Worm (Caenorhabditis elegans) whole organism, young adult: Measurements from ENCODE around the gene mtre-1.
A peak's percentile ranks its signal among the peaks of the same experiment; 100 is the strongest.

Experiments
- B0035.1 ChIP-seq: sonication (generic microtip); optimal IDR thresholded peaks from 2 replicates; lab custom pipeline; 2016; ENCODE audit warnings: missing genetic modification characterization, mild to moderate bottlenecking, missing compliant biosample characterization, missing genotype, missing genetic modification reagents
- F22D6.2 ChIP-seq: sonication (generic microtip); optimal IDR thresholded peaks from 2 replicates; lab custom pipeline; 2016; ENCODE audit warnings: mild to moderate bottlenecking, missing genetic modification characterization, missing compliant biosample characterization
- F33H1.4 ChIP-seq: fragments of 200-800 bp; sonication (Bioruptor generic); IDR thresholded peaks from 2 replicates; pipeline ENCODE4 v1.3.6; 2022; ENCODE audit warnings: missing genetic modification reagents, missing genetic modification characterization, missing compliant biosample characterization
- F39B2.1 ChIP-seq: fragments of 200-800 bp; sonication (Bioruptor generic); IDR thresholded peaks from 2 replicates; pipeline ENCODE4 v1.3.6; 2022; ENCODE audit warnings: missing genetic modification reagents, missing genetic modification characterization, missing compliant biosample characterization
- F52B5.7 ChIP-seq: sonication (generic microtip); optimal IDR thresholded peaks from 2 replicates; lab custom pipeline; 2016; ENCODE audit warnings: mild to moderate bottlenecking, missing genetic modification characterization, missing compliant biosample characterization
- F55B11.4 ChIP-seq: sonication (generic microtip); optimal IDR thresholded peaks from 2 replicates; lab custom pipeline; 2016; ENCODE audit warnings: missing compliant biosample characterization, missing genetic modification characterization, borderline replicate concordance; ENCODE audit not compliant: insufficient read depth
- F57A8.1 ChIP-seq: fragments of 200-800 bp; sonication (Bioruptor generic); optimal IDR thresholded peaks from 2 replicates; lab custom pipeline; 2018; ENCODE audit warnings: mild to moderate bottlenecking, missing genetic modification characterization, moderate library complexity, missing compliant biosample characterization
- T26A5.8 ChIP-seq: sonication (generic microtip); optimal IDR thresholded peaks from 2 replicates; lab custom pipeline; 2016; ENCODE audit warnings: missing genetic modification characterization, missing compliant biosample characterization
- Y53F4B.3 ChIP-seq: fragments of 200-800 bp; sonication (Bioruptor generic); IDR thresholded peaks from 2 replicates; pipeline ENCODE4 v1.3.6; 2022; ENCODE audit warnings: missing genetic modification reagents, missing genetic modification characterization, missing compliant biosample characterization
- Y53G8AR.9 ChIP-seq: fragments of 200-800 bp; sonication (Bioruptor generic); conservative IDR thresholded peaks from 2 replicates; pipeline ENCODE4 v1.3.6; 2022; ENCODE audit warnings: missing genetic modification reagents, missing genetic modification characterization, missing compliant biosample characterization
- akir-1 ChIP-seq: fragments of 200-800 bp; sonication (Bioruptor generic); optimal IDR thresholded peaks from 2 replicates; lab custom pipeline; 2018; ENCODE audit warnings: mild to moderate bottlenecking, missing genetic modification characterization, moderate library complexity, missing compliant biosample characterization
- aptf-2 ChIP-seq: fragments of 200-800 bp; sonication (Bioruptor generic); conservative IDR thresholded peaks from 2 replicates; pipeline ENCODE4 v1.3.6; 2022; ENCODE audit warnings: missing genetic modification reagents, missing genetic modification characterization, missing compliant biosample characterization
- aptf-3 ChIP-seq: fragments of 200-800 bp; sonication (Bioruptor generic); IDR thresholded peaks from 2 replicates; pipeline ENCODE4 v1.3.6; 2022; ENCODE audit warnings: missing genetic modification characterization, missing compliant biosample characterization
- atf-7 ChIP-seq: sonication (generic microtip); optimal IDR thresholded peaks from 2 replicates; lab custom pipeline; 2017; ENCODE audit warnings: mild to moderate bottlenecking, missing genetic modification characterization, missing compliant biosample characterization
- athp-1 ChIP-seq: sonication (generic microtip); optimal IDR thresholded peaks from 2 replicates; lab custom pipeline; 2017; ENCODE audit warnings: mild to moderate bottlenecking, missing genetic modification characterization, missing compliant biosample characterization
- attf-5 ChIP-seq: fragments of 200-800 bp; sonication (Bioruptor generic); optimal IDR thresholded peaks from 2 replicates; lab custom pipeline; 2018; ENCODE audit warnings: mild to moderate bottlenecking, missing genetic modification characterization, missing compliant biosample characterization
- ccch-3 ChIP-seq: fragments of 200-800 bp; sonication (Bioruptor generic); optimal IDR thresholded peaks from 2 replicates; lab custom pipeline; 2018; ENCODE audit warnings: mild to moderate bottlenecking, missing genetic modification characterization, missing compliant biosample characterization
- cebp-1 ChIP-seq, 2 experiments: fragments of 200-800 bp in 1 of 2; sonication (Bioruptor generic) in 1 of 2; sonication (generic microtip) in 1 of 2; IDR thresholded peaks in 1 of 2; optimal IDR thresholded peaks in 1 of 2; 2 replicates each; pipeline versions ENCODE4 v1.3.6 to Lab custom; 2017 to 2022; ENCODE audit warnings: missing compliant biosample characterization in 2 of 2, missing genetic modification characterization in 2 of 2, mild to moderate bottlenecking in 1 of 2, missing genetic modification reagents in 1 of 2, moderate library complexity in 1 of 2
- cebp-2 ChIP-seq: fragments of 200-800 bp; sonication (Bioruptor generic); IDR thresholded peaks from 2 replicates; pipeline ENCODE4 v1.3.6; 2022; ENCODE audit warnings: missing genetic modification characterization, missing compliant biosample characterization
- chd-7 ChIP-seq: sonication (generic microtip); optimal IDR thresholded peaks from 2 replicates; lab custom pipeline; 2016; ENCODE audit warnings: mild to moderate bottlenecking, missing genetic modification characterization, moderate library complexity, missing compliant biosample characterization
- die-1 ChIP-seq: sonication (generic microtip); optimal IDR thresholded peaks from 2 replicates; lab custom pipeline; 2016; ENCODE audit warnings: missing genotype, mild to moderate bottlenecking, missing genetic modification characterization, missing compliant biosample characterization
- egrh-3 ChIP-seq: fragments of 200-800 bp; sonication (Bioruptor generic); IDR thresholded peaks from 2 replicates; pipeline ENCODE4 v1.3.6; 2022; ENCODE audit warnings: missing genetic modification reagents, missing genetic modification characterization, missing compliant biosample characterization
- fkh-3 ChIP-seq: sonication (generic microtip); optimal IDR thresholded peaks from 2 replicates; lab custom pipeline; 2016; ENCODE audit warnings: mild to moderate bottlenecking, missing genetic modification characterization, missing compliant biosample characterization
- hlh-12 ChIP-seq: sonication (generic microtip); optimal IDR thresholded peaks from 2 replicates; lab custom pipeline; 2016; ENCODE audit warnings: missing genetic modification characterization, missing compliant biosample characterization
- hlh-26 ChIP-seq: fragments of 200-800 bp; sonication (Bioruptor generic); conservative IDR thresholded peaks from 2 replicates; pipeline ENCODE4 v1.3.6; 2022; ENCODE audit warnings: missing genetic modification reagents, missing genetic modification characterization, missing compliant biosample characterization
- hmg-1.2 ChIP-seq: fragments of 200-800 bp; sonication (Bioruptor generic); IDR thresholded peaks from 2 replicates; pipeline ENCODE4 v1.3.6; 2022; ENCODE audit warnings: missing genetic modification reagents, missing genetic modification characterization, missing compliant biosample characterization
- lag-1 ChIP-seq: fragments of 200-800 bp; sonication (Bioruptor generic); IDR thresholded peaks from 2 replicates; pipeline ENCODE4 v1.3.6; 2022; ENCODE audit warnings: missing genetic modification reagents, missing genetic modification characterization, missing compliant biosample characterization
- lin-26 ChIP-seq: fragments of 200-800 bp; sonication (Bioruptor generic); IDR thresholded peaks from 2 replicates; pipeline ENCODE4 v1.3.6; 2022; ENCODE audit warnings: missing genetic modification reagents, missing genetic modification characterization, missing compliant biosample characterization
- lin-35 ChIP-seq, 3 experiments: fragments of 150-350 bp in 2 of 3; sonication (generic microtip) in 1 of 3; optimal IDR thresholded peaks; 2 replicates each; lab custom pipeline; 2014 to 2018; ENCODE audit warnings: missing biosample characterization in 3 of 3, missing genetic modification characterization in 3 of 3, missing genetic modification reagents in 3 of 3
- lin-54 ChIP-seq: fragments of 200-800 bp; sonication (Bioruptor generic); optimal IDR thresholded peaks from 2 replicates; lab custom pipeline; 2018; ENCODE audit warnings: mild to moderate bottlenecking, missing genetic modification characterization, missing compliant biosample characterization
- lsy-27 ChIP-seq: sonication (generic microtip); optimal IDR thresholded peaks from 2 replicates; lab custom pipeline; 2017; ENCODE audit warnings: missing genetic modification characterization, mild to moderate bottlenecking, missing compliant biosample characterization, antibody characterized with exemption, missing genotype, borderline replicate concordance; ENCODE audit not compliant: insufficient read depth
- nfya-2 ChIP-seq: fragments of 200-800 bp; sonication (Bioruptor generic); IDR thresholded peaks from 2 replicates; pipeline ENCODE4 v1.3.6; 2022; ENCODE audit warnings: missing genetic modification reagents, missing genetic modification characterization, missing compliant biosample characterization
- pbrm-1 ChIP-seq: fragments of 200-800 bp; sonication (Bioruptor generic); IDR thresholded peaks from 2 replicates; pipeline ENCODE4 v1.3.6; 2022; ENCODE audit warnings: missing genetic modification reagents, missing genetic modification characterization, missing compliant biosample characterization
- rec-8 ChIP-seq, 2 experiments: sonication (generic microtip); optimal IDR thresholded peaks; 2 replicates each; lab custom pipeline; 2016; ENCODE audit warnings: mild to moderate bottlenecking in 2 of 2, missing genetic modification characterization in 2 of 2, missing genetic modification reagents in 2 of 2, missing genotype in 2 of 2, missing biosample characterization in 1 of 2, missing compliant biosample characterization in 1 of 2, moderate library complexity in 1 of 2
- repo-1 ChIP-seq: sonication (generic microtip); optimal IDR thresholded peaks from 2 replicates; lab custom pipeline; 2017; ENCODE audit warnings: mild to moderate bottlenecking, missing genetic modification characterization, missing compliant biosample characterization
- rpc-1 ChIP-seq, 2 experiments: fragments of 150-350 bp in 1 of 2; sonication (generic microtip) in 1 of 2; optimal IDR thresholded peaks; 2 replicates each; lab custom pipeline; 2014 to 2018; ENCODE audit warnings: missing biosample characterization in 1 of 2, missing genetic modification characterization in 1 of 2, missing genetic modification reagents in 1 of 2, missing genotype in 1 of 2
- sdz-38 ChIP-seq: sonication (generic microtip); optimal IDR thresholded peaks from 2 replicates; lab custom pipeline; 2016; ENCODE audit warnings: missing genotype, missing genetic modification characterization, missing compliant biosample characterization
- snpc-1.3 ChIP-seq: sonication (generic microtip); optimal IDR thresholded peaks from 2 replicates; lab custom pipeline; 2017; ENCODE audit warnings: missing genetic modification characterization, mild to moderate bottlenecking, missing compliant biosample characterization, antibody characterized with exemption, moderate library complexity, missing genotype, missing genetic modification reagents; ENCODE audit not compliant: insufficient read depth
- snpc-3.4 ChIP-seq: sonication (generic microtip); optimal IDR thresholded peaks from 2 replicates; lab custom pipeline; 2017; ENCODE audit warnings: missing genetic modification characterization, mild to moderate bottlenecking, missing compliant biosample characterization, antibody characterized with exemption, moderate library complexity, missing genotype, missing genetic modification reagents
- snpc-4 ChIP-seq, 5 experiments: fragments of 150-350 bp in 1 of 5; sonication (generic microtip) in 4 of 5; optimal IDR thresholded peaks; 2 replicates each; lab custom pipeline; 2014 to 2018; ENCODE audit warnings: missing genetic modification characterization in 5 of 5, missing biosample characterization in 3 of 5, antibody characterized with exemption in 2 of 5, mild to moderate bottlenecking in 2 of 5, missing compliant biosample characterization in 2 of 5, missing genotype in 2 of 5, moderate library complexity in 2 of 5, missing genetic modification reagents in 1 of 5
- somi-1 ChIP-seq: fragments of 200-800 bp; sonication (Bioruptor generic); optimal IDR thresholded peaks from 2 replicates; lab custom pipeline; 2018; ENCODE audit warnings: mild to moderate bottlenecking, missing genetic modification characterization, missing compliant biosample characterization
- tbp1 ChIP-seq: fragments of 200-800 bp; sonication (Bioruptor generic); optimal IDR thresholded peaks from 2 replicates; lab custom pipeline; 2018; ENCODE audit warnings: mild to moderate bottlenecking, missing genetic modification characterization, missing compliant biosample characterization
- unc-130 ChIP-seq: sonication (generic microtip); optimal IDR thresholded peaks from 2 replicates; lab custom pipeline; 2016; ENCODE audit warnings: missing genetic modification reagents, missing genetic modification characterization, missing compliant biosample characterization
- unc-62 ChIP-seq: fragments of 150-350 bp; optimal IDR thresholded peaks from 2 replicates; lab custom pipeline; 2014; ENCODE audit warnings: missing biosample characterization, missing genetic modification reagents, missing genetic modification characterization
- zfh-2 ChIP-seq: fragments of 200-800 bp; sonication (Bioruptor generic); conservative IDR thresholded peaks from 2 replicates; pipeline ENCODE4 v1.3.6; 2022; ENCODE audit warnings: missing genetic modification reagents, missing genetic modification characterization, missing compliant biosample characterization
- ztf-22 ChIP-seq: fragments of 200-800 bp; sonication (Bioruptor generic); optimal IDR thresholded peaks from 2 replicates; lab custom pipeline; 2018; ENCODE audit warnings: mild to moderate bottlenecking, missing genetic modification characterization, moderate library complexity, missing compliant biosample characterization

Gene mtre-1

ce11 chrII:8016761-8017160, 33.6 kb downstream of the mtre-1 start (continued):
- TF ChIP-seq ztf-22 (GFP tag; lab: Kevin White, UChicago) (peak; percentile 17), atf-7 (tag; lab: Kevin White, UChicago) (peak; percentile 86), hlh-12 (no peak), F22D6.2 (tag; lab: Kevin White, UChicago) (no peak), rec-8 (tag; optimal IDR thresholded peaks at IDR 0.05; lab: Kevin White, UChicago) (no peak), Y53G8AR.9 (0 out of 2 replicates have a peak, but pooled peaks have one; percentile 54), B0035.1 (tag; lab: Kevin White, UChicago) (no peak), tbp1 (peak; percentile 55), lin-35 (GFP tag; optimal IDR thresholded peaks at IDR 0.05; lab: Kevin White, UChicago) (peak in 1 of 3 experiments; percentile 28), chd-7 (tag; lab: Kevin White, UChicago) (peak; percentile 58), unc-62 (GFP tag; lab: Kevin White, UChicago) (peak; percentile 45), nfya-2 (no peak), Y53F4B.3 (GFP tag; lab: Robert Waterston, UW) (no peak), hlh-26 (GFP tag; lab: Robert Waterston, UW) (no peak), somi-1 (GFP tag; lab: Kevin White, UChicago) (peak; percentile 90), lin-26 (peak; percentile 70; the same call in 1 of the 2 replicates), snpc-1.3 (tag; lab: Kevin White, UChicago) (no peak), F57A8.1 (no peak), F52B5.7 (tag; lab: Kevin White, UChicago) (no peak), athp-1 (no peak), aptf-3 (GFP tag; lab: Robert Waterston, UW) (no peak), T26A5.8 (no peak), akir-1 (GFP tag; lab: Kevin White, UChicago) (peak; percentile 28), sdz-38 (tag; lab: Kevin White, UChicago) (no peak), unc-130 (GFP tag; lab: Kevin White, UChicago) (no peak), attf-5 (GFP tag; lab: Kevin White, UChicago) (peak; percentile 68), snpc-4 (GFP tag; optimal IDR thresholded peaks at IDR 0.05; lab: Kevin White, UChicago) (no peak), snpc-4 (tag; optimal IDR thresholded peaks at IDR 0.05; lab: Kevin White, UChicago) (peak in 1 of 4 experiments; percentile 6), F55B11.4 (tag; lab: Kevin White, UChicago) (no peak), hmg-1.2 (peak; percentile 38), die-1 (tag; lab: Kevin White, UChicago) (peak; percentile 49), cebp-2 (GFP tag; lab: Robert Waterston, UW) (0 out of 2 replicates have a peak, but pooled peaks have one; percentile 55), ccch-3 (GFP tag; lab: Kevin White, UChicago) (no peak), fkh-3 (no peak), zfh-2 (no peak), F39B2.1 (GFP tag; lab: Robert Waterston, UW) (no peak), cebp-1 (GFP tag; IDR thresholded peaks at IDR 0.05; lab: Robert Waterston, UW) (0 out of 2 replicates have a peak, but pooled peaks have one; percentile 8), cebp-1 (tag; optimal IDR thresholded peaks at IDR 0.05; lab: Kevin White, UChicago) (peak; percentile 72), aptf-2 (GFP tag; lab: Robert Waterston, UW) (no peak), pbrm-1 (GFP tag; lab: Robert Waterston, UW) (0 out of 2 replicates have a peak, but pooled peaks have one; percentile 30), lsy-27 (no peak), repo-1 (no peak), egrh-3 (GFP tag; lab: Robert Waterston, UW) (no peak), lin-54 (GFP tag; lab: Kevin White, UChicago) (peak; percentile 53), snpc-3.4 (tag; lab: Kevin White, UChicago) (peak; percentile 6), lag-1 (GFP tag; lab: Robert Waterston, UW) (no peak), F33H1.4 (no peak), rpc-1 (optimal IDR thresholded peaks at IDR 0.05; lab: Kevin White, UChicago) (no peak), rpc-1 (tag; optimal IDR thresholded peaks at IDR 0.05; lab: Kevin White, UChicago) (no peak)
